Worm (Caenorhabditis elegans) whole organism, late embryonic: ENCODE measurements around the gene Y54F10BM.6.

Experiments used
- ceh-2 ChIP-seq: sonication (generic microtip); optimal IDR thresholded peaks from 2 replicates; lab custom pipeline; 2016; ENCODE audit warnings: missing genotype, missing genetic modification characterization, missing compliant biosample characterization
- ceh-48 ChIP-seq: sonication (generic microtip); optimal IDR thresholded peaks from 2 replicates; lab custom pipeline; 2016; ENCODE audit warnings: missing genetic modification characterization, inconsistent platforms, missing compliant biosample characterization
- fkh-10 ChIP-seq: fragments of 150-350 bp; optimal IDR thresholded peaks from 2 replicates; lab custom pipeline; 2014; ENCODE audit warnings: missing biosample characterization, missing genetic modification reagents, missing genetic modification characterization
- hlh-15 ChIP-seq: sonication (generic microtip); optimal IDR thresholded peaks from 2 replicates; lab custom pipeline; 2016; ENCODE audit warnings: missing genetic modification characterization, missing compliant biosample characterization
- hlh-6 ChIP-seq: sonication (generic microtip); optimal IDR thresholded peaks from 2 replicates; lab custom pipeline; 2016; ENCODE audit warnings: missing genotype, missing genetic modification characterization, missing compliant biosample characterization
- rnt-1 ChIP-seq: sonication (generic microtip); optimal IDR thresholded peaks from 2 replicates; lab custom pipeline; 2016; ENCODE audit warnings: missing genetic modification characterization, missing compliant biosample characterization
- zip-5 ChIP-seq: sonication (generic microtip); optimal IDR thresholded peaks from 2 replicates; lab custom pipeline; 2016; ENCODE audit warnings: missing genetic modification characterization, missing compliant biosample characterization

DNA sequence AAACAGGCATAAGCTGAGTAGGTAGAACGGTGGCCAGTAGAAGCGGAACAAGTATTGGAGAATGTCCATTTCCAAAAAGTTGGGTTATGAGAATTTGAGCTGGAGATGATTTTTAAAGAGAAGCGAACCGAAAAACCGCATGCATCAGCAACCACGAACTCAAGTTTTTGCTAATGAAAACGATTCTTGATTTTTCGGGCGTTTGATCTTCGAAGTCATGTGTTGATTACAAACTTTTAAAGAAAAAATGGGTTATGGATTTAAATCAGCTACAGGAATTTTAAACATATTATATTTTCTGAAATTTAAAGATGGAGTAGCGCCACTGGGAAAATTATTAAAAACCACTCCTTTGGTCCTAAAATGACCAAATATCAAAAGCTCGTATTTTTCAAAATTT lies 39.1 kb upstream of the Y54F10BM.6 start, which contains the start of gene srd-65:
- TF ChIP-seq zip-5 (tag; lab: Kevin White, UChicago) = no peak
- TF ChIP-seq hlh-6 (tag; lab: Kevin White, UChicago) = no peak
- no peak for TF ChIP-seq ceh-48
- no peak for TF ChIP-seq hlh-15
- TF ChIP-seq ceh-2 (tag; lab: Kevin White, UChicago) = no peak
- TF ChIP-seq fkh-10 (GFP tag; lab: Kevin White, UChicago) = no peak
- no peak for TF ChIP-seq rnt-1
